Fruit fly (Drosophila melanogaster) whole organism, wandering third instar larva: Measurements from ENCODE around the gene Tnks.
A peak's percentile ranks its signal among the peaks of the same experiment; 100 is the strongest.

Experiments
- Abd-B ChIP-seq: fragments of >200 bp; optimal IDR thresholded peaks from 2 replicates; lab custom pipeline; 2017; ENCODE audit warnings: missing biosample characterization, missing genetic modification characterization
- CG32264 ChIP-seq: fragments of 200-800 bp; sonication (Bioruptor generic); optimal IDR thresholded peaks from 2 replicates; lab custom pipeline; 2016; ENCODE audit warnings: missing biosample characterization, missing genetic modification characterization
- CG9705 ChIP-seq: fragments of 200-800 bp; sonication (Bioruptor generic); optimal IDR thresholded peaks from 2 replicates; lab custom pipeline; 2018; ENCODE audit warnings: missing biosample characterization, mild to moderate bottlenecking, missing genetic modification characterization
- CrebA ChIP-seq: fragments of 200-800 bp; sonication (Bioruptor generic); optimal IDR thresholded peaks from 2 replicates; lab custom pipeline; 2016; ENCODE audit warnings: missing biosample characterization, mild to moderate bottlenecking, missing genetic modification characterization, borderline replicate concordance
- Dfd ChIP-seq: fragments of >200 bp; optimal IDR thresholded peaks from 2 replicates; lab custom pipeline; 2017; ENCODE audit warnings: missing biosample characterization, missing genetic modification characterization
- Dif ChIP-seq: fragments of 200-275, 200-300 bp; sonication (Bioruptor generic); optimal IDR thresholded peaks from 2 replicates; lab custom pipeline; 2018; ENCODE audit warnings: missing biosample characterization, missing genetic modification characterization; ENCODE audit not compliant: partially characterized antibody
- GATAd ChIP-seq: sonication (Bioruptor generic); optimal IDR thresholded peaks from 2 replicates; lab custom pipeline; 2016; ENCODE audit warnings: missing biosample characterization, missing genetic modification characterization
- HLH106 ChIP-seq: fragments of 200-800 bp; optimal IDR thresholded peaks from 3 replicates; lab custom pipeline; 2019; ENCODE audit warnings: missing biosample characterization, mild to moderate bottlenecking, missing genetic modification characterization, moderate library complexity
- Hnf4 ChIP-seq: fragments of 200-800 bp; sonication (Bioruptor generic); optimal IDR thresholded peaks from 2 replicates; lab custom pipeline; 2016; ENCODE audit warnings: missing biosample characterization, mild to moderate bottlenecking, missing genetic modification characterization
- Hr78 ChIP-seq: fragments of >200 bp; optimal IDR thresholded peaks from 2 replicates; lab custom pipeline; 2017; ENCODE audit warnings: missing biosample characterization, missing genetic modification characterization
- Hr83 ChIP-seq: fragments of 200-300 bp; sonication (Bioruptor generic); optimal IDR thresholded peaks from 2 replicates; lab custom pipeline; 2016; ENCODE audit warnings: missing biosample characterization, mild to moderate bottlenecking, missing genetic modification characterization, moderate library complexity; ENCODE audit not compliant: poor library complexity, severe bottlenecking
- Jra ChIP-seq: sonication (Bioruptor generic); optimal IDR thresholded peaks from 2 replicates; lab custom pipeline; 2016; ENCODE audit warnings: missing biosample characterization, missing genetic modification characterization
- Mio ChIP-seq: sonication (Bioruptor generic); optimal IDR thresholded peaks from 2 replicates; lab custom pipeline; 2016; ENCODE audit warnings: missing biosample characterization, missing genetic modification characterization
- Myc ChIP-seq: fragments of >200 bp; optimal IDR thresholded peaks from 2 replicates; lab custom pipeline; 2017
- N ChIP-seq: fragments of >200 bp; optimal IDR thresholded peaks from 2 replicates; lab custom pipeline; 2018; ENCODE audit warnings: missing biosample characterization, missing external identifiers, missing genetic modification characterization
- OdsH ChIP-seq: fragments of 200-800 bp; sonication (Bioruptor generic); optimal IDR thresholded peaks from 2 replicates; lab custom pipeline; 2016; ENCODE audit warnings: missing biosample characterization, mild to moderate bottlenecking, missing genetic modification characterization
- Rel ChIP-seq, 2 experiments: fragments of 200-800 bp; sonication (Bioruptor generic) in 1 of 2; optimal IDR thresholded peaks; 2 replicates in 1 of 2; 3 replicates in 1 of 2; lab custom pipeline; 2016 to 2019; ENCODE audit warnings: mild to moderate bottlenecking in 2 of 2, missing biosample characterization in 2 of 2, missing genetic modification characterization in 2 of 2, moderate library complexity in 1 of 2
- Sp1 ChIP-seq: fragments of 200-800 bp; sonication (Bioruptor generic); optimal IDR thresholded peaks from 3 replicates; lab custom pipeline; 2019; ENCODE audit warnings: missing biosample characterization, mild to moderate bottlenecking, missing genetic modification characterization, moderate library complexity
- Vsx2 ChIP-seq: fragments of 200-300, 225-300 bp; sonication (Bioruptor generic); optimal IDR thresholded peaks from 2 replicates; lab custom pipeline; 2018; ENCODE audit warnings: missing biosample characterization, missing genetic modification characterization; ENCODE audit not compliant: partially characterized antibody
- br ChIP-seq: fragments of 200-800 bp; sonication (Bioruptor generic); optimal IDR thresholded peaks from 2 replicates; lab custom pipeline; 2016; ENCODE audit warnings: missing biosample characterization, missing genetic modification characterization
- brk ChIP-seq: fragments of 200-800 bp; sonication (Bioruptor generic); optimal IDR thresholded peaks from 2 replicates; lab custom pipeline; 2016; ENCODE audit warnings: missing biosample characterization, mild to moderate bottlenecking, missing genetic modification characterization
- dl ChIP-seq, 2 experiments: fragments of 175-275, 200-275 bp in 1 of 2; fragments of 200-275 bp in 1 of 2; sonication (Bioruptor generic); optimal IDR thresholded peaks; lab custom pipeline; 2018; ENCODE audit warnings: mild to moderate bottlenecking in 2 of 2, missing biosample characterization in 2 of 2, missing genetic modification characterization in 2 of 2, moderate library complexity in 2 of 2; ENCODE audit not compliant: partially characterized antibody in 2 of 2, insufficient read depth in 1 of 2
- dmrt93B ChIP-seq: fragments of 200-800 bp; sonication (Bioruptor generic); optimal IDR thresholded peaks from 2 replicates; lab custom pipeline; 2018; ENCODE audit warnings: missing biosample characterization, mild to moderate bottlenecking, missing genetic modification characterization
- dsf ChIP-seq: sonication (Bioruptor generic); optimal IDR thresholded peaks from 2 replicates; lab custom pipeline; 2016; ENCODE audit warnings: missing biosample characterization, missing genetic modification characterization, borderline replicate concordance
- ey ChIP-seq: fragments of 200-800 bp; sonication (Bioruptor generic); optimal IDR thresholded peaks from 2 replicates; lab custom pipeline; 2016; ENCODE audit warnings: missing biosample characterization, missing genetic modification characterization
- foxo ChIP-seq, 2 experiments: fragments of 200-800 bp; sonication (Bioruptor generic); optimal IDR thresholded peaks; 2 replicates in 1 of 2; 3 replicates in 1 of 2; lab custom pipeline; 2016 to 2017; ENCODE audit warnings: missing biosample characterization in 2 of 2, missing genetic modification characterization in 2 of 2
- fru ChIP-seq: fragments of 200-800 bp; sonication (Bioruptor generic); optimal IDR thresholded peaks from 3 replicates; lab custom pipeline; 2016; ENCODE audit warnings: missing biosample characterization, mild to moderate bottlenecking, missing genetic modification characterization
- h ChIP-seq: fragments of 200-800 bp; sonication (Bioruptor generic); optimal IDR thresholded peaks from 3 replicates; lab custom pipeline; 2016; ENCODE audit warnings: missing biosample characterization, mild to moderate bottlenecking, missing genetic modification characterization
- jim ChIP-seq: fragments of 175-275, 200-325 bp; sonication (Bioruptor generic); optimal IDR thresholded peaks from 2 replicates; lab custom pipeline; 2016; ENCODE audit warnings: missing biosample characterization, mild to moderate bottlenecking, missing genetic modification characterization
- lola ChIP-seq: fragments of >200 bp; optimal IDR thresholded peaks from 2 replicates; lab custom pipeline; 2017; ENCODE audit warnings: missing biosample characterization, missing genetic modification characterization
- pan ChIP-seq: fragments of >200 bp; optimal IDR thresholded peaks from 2 replicates; lab custom pipeline; 2017
- psq ChIP-seq: fragments of 200-800 bp; sonication (Bioruptor generic); optimal IDR thresholded peaks from 3 replicates; lab custom pipeline; 2017; ENCODE audit warnings: missing biosample characterization, mild to moderate bottlenecking, missing genetic modification characterization, moderate library complexity
- rgr ChIP-seq: fragments of 200-800 bp; sonication (Bioruptor generic); optimal IDR thresholded peaks from 3 replicates; lab custom pipeline; 2016; ENCODE audit warnings: missing biosample characterization, mild to moderate bottlenecking, missing genetic modification characterization
- sage ChIP-seq: fragments of 200-800 bp; sonication (Bioruptor generic); optimal IDR thresholded peaks from 2 replicates; lab custom pipeline; 2016; ENCODE audit warnings: missing biosample characterization, mild to moderate bottlenecking, missing genetic modification characterization
- sv ChIP-seq: fragments of 200-800 bp; sonication (Bioruptor generic); optimal IDR thresholded peaks from 3 replicates; lab custom pipeline; 2016; ENCODE audit warnings: missing biosample characterization, missing genetic modification characterization
- tai ChIP-seq: sonication (Bioruptor generic); optimal IDR thresholded peaks from 2 replicates; lab custom pipeline; 2016; ENCODE audit warnings: missing biosample characterization, missing genetic modification characterization
- usp ChIP-seq: fragments of >200 bp; optimal IDR thresholded peaks from 2 replicates; lab custom pipeline; 2017; ENCODE audit warnings: missing biosample characterization, missing genetic modification characterization
- woc ChIP-seq: sonication (Bioruptor generic); optimal IDR thresholded peaks from 2 replicates; lab custom pipeline; 2016; ENCODE audit warnings: missing biosample characterization, mild to moderate bottlenecking, missing genetic modification characterization

Gene Tnks

DNA sequence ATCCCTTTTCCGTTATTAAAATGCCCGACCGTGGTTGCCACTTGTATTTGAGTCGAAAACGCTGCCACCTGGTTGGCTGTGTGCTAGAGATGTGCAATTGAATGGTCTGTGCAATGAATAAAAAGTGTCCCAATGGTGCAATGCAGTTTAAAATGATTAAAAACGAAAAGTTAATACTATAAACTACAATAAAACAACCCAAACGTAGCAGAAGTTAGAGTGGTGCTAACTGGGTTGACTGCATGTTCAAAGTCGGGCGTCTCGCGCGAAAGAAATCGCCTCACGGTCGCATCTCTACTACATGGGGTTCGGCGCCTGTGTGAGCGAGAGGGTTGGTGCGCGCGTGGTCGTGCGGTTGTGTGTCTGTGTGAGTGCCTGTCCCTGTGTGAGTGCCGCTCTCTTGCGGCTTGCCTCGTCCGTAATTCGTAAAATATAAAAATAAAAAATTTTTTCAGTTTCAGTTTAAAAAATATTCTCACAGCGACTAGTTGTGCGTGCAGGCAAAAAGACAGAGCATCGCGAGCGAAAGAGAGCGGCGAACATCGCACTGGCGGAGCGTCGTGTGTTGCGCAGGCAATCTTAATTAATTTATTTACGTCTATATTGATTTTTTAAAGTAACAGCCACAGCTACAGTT, 14.1 kb downstream of the Tnks start (continued):
- TF ChIP-seq brk (GFP tag; lab: Kevin White, UChicago) (no peak), dsf (GFP tag; lab: Kevin White, UChicago) (peak; percentile 52), CG32264 (GFP tag; lab: Kevin White, UChicago) (peak; percentile 83), Hr83 (GFP tag; lab: Kevin White, UChicago) (peak; percentile 40), OdsH (peak; percentile 89), Myc (peak; percentile 67), ey (peak; percentile 93), HLH106 (tag; lab: Kevin White, UChicago) (peak; percentile 93), dl (GFP tag; optimal IDR thresholded peaks at IDR 0.05; lab: Kevin White, UChicago; ENCODE audit: insufficient read depth in 1 of 2, partially characterized antibody in 2 of 2) (peak in 1 of 2 experiments; percentile 9)

dm6 chr3R:25644172-25644571, 16.9 kb downstream of the Tnks start:
- TF ChIP-seq Hr83 (GFP tag; lab: Kevin White, UChicago) (no peak), GATAd (no peak), CrebA (no peak), psq (GFP tag; lab: Kevin White, UChicago) (no peak), lola (no peak)

dm6 chr3R:25640463-25640862, 20.6 kb downstream of the Tnks start:
- peak; percentile 97 for TF ChIP-seq h (GFP tag; lab: Kevin White, UChicago)
- no peak for TF ChIP-seq pan (lab: Kevin White, UChicago)
- TF ChIP-seq dl (GFP tag; optimal IDR thresholded peaks at IDR 0.05; lab: Kevin White, UChicago; ENCODE audit: insufficient read depth in 1 of 2, partially characterized antibody in 2 of 2): no peak
- no peak for TF ChIP-seq Myc
- no peak for TF ChIP-seq Dfd (GFP tag; lab: Kevin White, UChicago)
- TF ChIP-seq CG9705 (GFP tag; lab: Kevin White, UChicago): peak; percentile 88
- peak; percentile 90 for TF ChIP-seq Rel (GFP tag; optimal IDR thresholded peaks at IDR 0.05; lab: Kevin White, UChicago)
- peak; percentile 83 for TF ChIP-seq Rel (tag; optimal IDR thresholded peaks at IDR 0.05; lab: Kevin White, UChicago)
- TF ChIP-seq CrebA: peak; percentile 89
- TF ChIP-seq woc (GFP tag; lab: Kevin White, UChicago): peak; percentile 92
- TF ChIP-seq Abd-B (GFP tag; lab: Kevin White, UChicago): no peak
- TF ChIP-seq fru (GFP tag; lab: Kevin White, UChicago): peak; percentile 97
- TF ChIP-seq brk (GFP tag; lab: Kevin White, UChicago): peak; percentile 93
- peak; percentile 87 for TF ChIP-seq dmrt93B
- peak; percentile 84 for TF ChIP-seq tai (GFP tag; lab: Kevin White, UChicago)
- no peak for TF ChIP-seq Dif (GFP tag; lab: Kevin White, UChicago)
- TF ChIP-seq ey: peak; percentile 91
- peak; percentile 89 for TF ChIP-seq sage (GFP tag; lab: Kevin White, UChicago)
- peak; percentile 96 for TF ChIP-seq Sp1 (GFP tag; lab: Kevin White, UChicago)
- TF ChIP-seq Hr83 (GFP tag; lab: Kevin White, UChicago): no peak
- TF ChIP-seq lola: no peak
- peak; percentile 93 for TF ChIP-seq rgr (GFP tag; lab: Kevin White, UChicago)
- peak; percentile 93 for TF ChIP-seq OdsH
- peak; percentile 91 for TF ChIP-seq psq (GFP tag; lab: Kevin White, UChicago)
- peak; percentile 55 to 97 for TF ChIP-seq foxo (GFP tag; optimal IDR thresholded peaks at IDR 0.05; lab: Kevin White, UChicago)
- TF ChIP-seq N: no peak
- no peak for TF ChIP-seq sv (GFP tag; lab: Kevin White, UChicago)
- no peak for TF ChIP-seq usp (GFP tag; lab: Kevin White, UChicago)
- TF ChIP-seq jim (GFP tag; lab: Kevin White, UChicago): no peak
- no peak for TF ChIP-seq Vsx2 (GFP tag; lab: Kevin White, UChicago)
- peak; percentile 95 for TF ChIP-seq br
- peak; percentile 32 for TF ChIP-seq Mio (GFP tag; lab: Kevin White, UChicago)
- TF ChIP-seq dsf (GFP tag; lab: Kevin White, UChicago): peak; percentile 58
- peak; percentile 82 for TF ChIP-seq CG32264 (GFP tag; lab: Kevin White, UChicago)
- TF ChIP-seq HLH106 (tag; lab: Kevin White, UChicago): peak; percentile 96
- TF ChIP-seq Jra (GFP tag; lab: Kevin White, UChicago): peak; percentile 88
- TF ChIP-seq Hr78: no peak
- no peak for TF ChIP-seq GATAd
- TF ChIP-seq Hnf4 (GFP tag; lab: Kevin White, UChicago): peak; percentile 93
- TF ChIP-seq, all 38 proteins: peak for 23
